Worm (Caenorhabditis elegans) whole organism, young adult: ENCODE measurements around the gene T06C12.9.

Source experiments
- Y67H2A.10 ChIP-seq: fragments of 200-800 bp; sonication (Bioruptor generic); conservative IDR thresholded peaks from 2 replicates; pipeline ENCODE4 v1.3.6; 2022; ENCODE audit warnings: missing genetic modification reagents, missing genetic modification characterization, missing compliant biosample characterization
- aptf-2 ChIP-seq: fragments of 200-800 bp; sonication (Bioruptor generic); conservative IDR thresholded peaks from 2 replicates; pipeline ENCODE4 v1.3.6; 2022; ENCODE audit warnings: missing genetic modification reagents, missing genetic modification characterization, missing compliant biosample characterization
- cebp-1 ChIP-seq, 2 experiments: fragments of 200-800 bp in 1 of 2; sonication (Bioruptor generic) in 1 of 2; sonication (generic microtip) in 1 of 2; IDR thresholded peaks in 1 of 2; optimal IDR thresholded peaks in 1 of 2; 2 replicates each; pipeline versions ENCODE4 v1.3.6 to Lab custom; 2017 to 2022; ENCODE audit warnings: missing compliant biosample characterization in 2 of 2, missing genetic modification characterization in 2 of 2, mild to moderate bottlenecking in 1 of 2, missing genetic modification reagents in 1 of 2, moderate library complexity in 1 of 2
- lir-1 ChIP-seq: fragments of 200-800 bp; sonication (Bioruptor generic); conservative IDR thresholded peaks from 2 replicates; pipeline ENCODE4 v1.3.6; 2022; ENCODE audit warnings: missing genetic modification reagents, missing genetic modification characterization, missing compliant biosample characterization
- nhr-90 ChIP-seq: sonication (generic microtip); optimal IDR thresholded peaks from 2 replicates; lab custom pipeline; 2016; ENCODE audit warnings: missing genotype, mild to moderate bottlenecking, missing genetic modification characterization, missing compliant biosample characterization
- pha-4 ChIP-seq: fragments of 150-350 bp; sonication (generic microtip); optimal IDR thresholded peaks from 2 replicates; lab custom pipeline; 2014; ENCODE audit warnings: missing biosample characterization, missing genetic modification reagents, missing genetic modification characterization
- sea-2 ChIP-seq: fragments of 200-800 bp; sonication (Bioruptor generic); IDR thresholded peaks from 2 replicates; pipeline ENCODE4 v1.3.6; 2022; ENCODE audit warnings: missing genetic modification characterization, missing compliant biosample characterization
- unc-62 ChIP-seq: fragments of 150-350 bp; optimal IDR thresholded peaks from 2 replicates; lab custom pipeline; 2014; ENCODE audit warnings: missing biosample characterization, missing genetic modification reagents, missing genetic modification characterization
- zfh-2 ChIP-seq: fragments of 200-800 bp; sonication (Bioruptor generic); conservative IDR thresholded peaks from 2 replicates; pipeline ENCODE4 v1.3.6; 2022; ENCODE audit warnings: missing genetic modification reagents, missing genetic modification characterization, missing compliant biosample characterization
- ztf-3 ChIP-seq: fragments of 200-800 bp; sonication (Bioruptor generic); optimal IDR thresholded peaks from 2 replicates; lab custom pipeline; 2018; ENCODE audit warnings: mild to moderate bottlenecking, missing genetic modification characterization, missing compliant biosample characterization

DNA sequence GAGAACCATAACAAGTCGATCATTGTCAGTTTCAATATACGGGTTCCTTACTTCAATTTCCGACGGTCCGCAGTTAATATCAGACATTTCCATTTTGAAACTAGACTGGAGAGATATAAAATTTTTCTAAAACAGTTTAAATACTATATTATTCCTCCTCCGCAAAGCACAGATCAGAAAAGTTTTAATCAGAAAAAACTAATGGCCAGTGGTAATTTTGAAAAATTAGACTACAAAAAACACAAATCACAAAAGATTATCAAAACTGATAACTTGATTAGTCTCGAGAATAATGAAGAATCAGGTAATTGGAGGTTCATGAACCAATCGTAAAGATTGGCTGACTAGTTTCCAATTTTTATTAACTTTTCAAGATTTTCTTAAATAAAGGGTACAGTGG lies at the start of gene T06C12.9:
- TF ChIP-seq zfh-2 (GFP tag; lab: Robert Waterston, UW) (no peak), aptf-2 (GFP tag; lab: Robert Waterston, UW) (no peak), nhr-90 (tag; lab: Kevin White, UChicago) (no peak), cebp-1 (GFP tag; IDR thresholded peaks at IDR 0.05; lab: Robert Waterston, UW) (no peak), cebp-1 (tag; optimal IDR thresholded peaks at IDR 0.05; lab: Kevin White, UChicago) (no peak), Y67H2A.10 (GFP tag; lab: Robert Waterston, UW) (no peak), ztf-3 (GFP tag; lab: Kevin White, UChicago) (no peak), pha-4 (tag; lab: Kevin White, UChicago) (no peak), sea-2 (no peak), unc-62 (no peak), lir-1 (GFP tag; lab: Robert Waterston, UW) (no peak)
